Fruit fly (Drosophila melanogaster) whole organism, adult: Measurements from ENCODE around the gene B4.

ENCODE experiments used
- CG11617 ChIP-seq: fragments of 200-800 bp; sonication (Bioruptor generic); optimal IDR thresholded peaks from 2 replicates; lab custom pipeline; 2017; ENCODE audit warnings: mild to moderate bottlenecking, missing biosample characterization, missing genetic modification reagents, missing genetic modification characterization
- CG12768 ChIP-seq: fragments of 200-800 bp; sonication (Bioruptor generic); optimal IDR thresholded peaks from 2 replicates; lab custom pipeline; 2017; ENCODE audit warnings: missing biosample characterization, missing genetic modification characterization, mild to moderate bottlenecking, moderate library complexity, missing genetic modification reagents
- CG14711 ChIP-seq: fragments of 200-800 bp; sonication (Bioruptor generic); optimal IDR thresholded peaks from 2 replicates; lab custom pipeline; 2018; ENCODE audit warnings: missing biosample characterization, mild to moderate bottlenecking, missing genetic modification characterization, moderate library complexity
- CG1620 ChIP-seq: fragments of 200-800 bp; sonication (Bioruptor generic); optimal IDR thresholded peaks from 2 replicates; lab custom pipeline; 2016; ENCODE audit warnings: missing biosample characterization, missing genetic modification characterization
- CG33017 ChIP-seq: fragments of 200-800 bp; sonication (Bioruptor generic); optimal IDR thresholded peaks from 2 replicates; lab custom pipeline; 2018; ENCODE audit warnings: missing biosample characterization, mild to moderate bottlenecking, missing genetic modification characterization, moderate library complexity
- CG5204 ChIP-seq: fragments of 200-800 bp; sonication (Bioruptor generic); optimal IDR thresholded peaks from 2 replicates; lab custom pipeline; 2016; ENCODE audit warnings: missing biosample characterization, missing genetic modification characterization
- CG7045 ChIP-seq: fragments of 200-800 bp; sonication (Bioruptor generic); optimal IDR thresholded peaks from 2 replicates; lab custom pipeline; 2017; ENCODE audit warnings: missing biosample characterization, mild to moderate bottlenecking, missing genetic modification characterization
- CG7101 ChIP-seq: fragments of 200-800 bp; sonication (Bioruptor generic); optimal IDR thresholded peaks from 2 replicates; lab custom pipeline; 2018; ENCODE audit warnings: missing biosample characterization, mild to moderate bottlenecking, missing genetic modification characterization, moderate library complexity
- Clk ChIP-seq: fragments of 200-800 bp; sonication (Bioruptor generic); optimal IDR thresholded peaks from 2 replicates; lab custom pipeline; 2017; ENCODE audit warnings: missing biosample characterization, missing genetic modification characterization
- Crg-1 ChIP-seq: fragments of 200-800 bp; sonication (Bioruptor generic); optimal IDR thresholded peaks from 2 replicates; lab custom pipeline; 2016; ENCODE audit warnings: missing biosample characterization, missing genetic modification characterization
- Hr96 ChIP-seq: fragments of 200-800 bp; sonication (Bioruptor generic); optimal IDR thresholded peaks from 2 replicates; lab custom pipeline; 2016; ENCODE audit warnings: missing biosample characterization, missing genetic modification characterization
- Mnt ChIP-seq: fragments of 200-800 bp; sonication (Bioruptor generic); optimal IDR thresholded peaks from 2 replicates; lab custom pipeline; 2016; ENCODE audit warnings: missing biosample characterization, mild to moderate bottlenecking, missing genetic modification characterization
- bab1 ChIP-seq: fragments of 200-800 bp; sonication (Bioruptor generic); optimal IDR thresholded peaks from 3 replicates; lab custom pipeline; 2019; ENCODE audit warnings: missing biosample characterization, mild to moderate bottlenecking, missing genetic modification characterization, moderate library complexity
- cic ChIP-seq: fragments of 200-800 bp; sonication (Bioruptor generic); optimal IDR thresholded peaks from 2 replicates; lab custom pipeline; 2017; ENCODE audit warnings: missing biosample characterization, mild to moderate bottlenecking, missing genetic modification characterization, moderate library complexity
- cnc ChIP-seq, 2 experiments: fragments of >200 bp; optimal IDR thresholded peaks; 2 replicates each; lab custom pipeline; 2017
- kay ChIP-seq: fragments of 200-800 bp; sonication (Bioruptor generic); peaks from one replicate; lab custom pipeline; 2016; ENCODE audit warnings: missing biosample characterization, missing genetic modification characterization, borderline replicate concordance
- ovo ChIP-seq: fragments of 200-800 bp; sonication (Bioruptor generic); optimal IDR thresholded peaks from 2 replicates; lab custom pipeline; 2016; ENCODE audit warnings: missing biosample characterization, missing genetic modification characterization
- pad ChIP-seq: fragments of 200-800 bp; sonication (Bioruptor generic); optimal IDR thresholded peaks from 3 replicates; lab custom pipeline; 2017; ENCODE audit warnings: missing biosample characterization, missing genetic modification characterization, mild to moderate bottlenecking, moderate library complexity, missing genetic modification reagents
- tj ChIP-seq: fragments of 200-800 bp; sonication (Bioruptor generic); optimal IDR thresholded peaks from 3 replicates; lab custom pipeline; 2017; ENCODE audit warnings: missing biosample characterization, mild to moderate bottlenecking, missing genetic modification characterization, moderate library complexity
- toe ChIP-seq: fragments of 200-800 bp; sonication (Bioruptor generic); optimal IDR thresholded peaks from 2 replicates; lab custom pipeline; 2016; ENCODE audit warnings: missing biosample characterization, missing genetic modification characterization

Gene B4

dm6 chr2L:13548786-13549780 lies at the start of gene B4:
TSS of gene B4 (minus strand) at chr2L:13549328.
- TF ChIP-seq kay (peak; percentile 39), CG33017 (tag; lab: Kevin White, UChicago) (no peak), tj (GFP tag; lab: Kevin White, UChicago) (peak; percentile 61), pad (peak; percentile 17), CG7101 (tag; lab: Kevin White, UChicago) (peak; percentile 17), cnc (optimal IDR thresholded peaks at IDR 0.05; lab: Kevin White, UChicago) (no peak), CG12768 (GFP tag; lab: Kevin White, UChicago) (peak; percentile 15), toe (GFP tag; lab: Kevin White, UChicago) (no peak), Hr96 (peak; percentile 30), cic (GFP tag; lab: Kevin White, UChicago) (peak; percentile 58), CG1620 (GFP tag; lab: Kevin White, UChicago) (peak; percentile 1), CG5204 (GFP tag; lab: Kevin White, UChicago) (no peak), CG14711 (tag; lab: Kevin White, UChicago) (peak; percentile 33), CG11617 (GFP tag; lab: Kevin White, UChicago) (no peak), Clk (GFP tag; lab: Kevin White, UChicago) (no peak), ovo (GFP tag; lab: Kevin White, UChicago) (peak; percentile 91), bab1 (peak; percentile 62), Mnt (GFP tag; lab: Kevin White, UChicago) (peak; percentile 95), Crg-1 (no peak), CG7045 (GFP tag; lab: Kevin White, UChicago) (no peak)

- TF ChIP-seq CG7101 (tag; lab: Kevin White, UChicago): no peak
- TF ChIP-seq CG14711 (tag; lab: Kevin White, UChicago): no peak
- no peak for TF ChIP-seq cic (GFP tag; lab: Kevin White, UChicago)
- no peak for TF ChIP-seq pad
- TF ChIP-seq CG7045 (GFP tag; lab: Kevin White, UChicago): no peak
- TF ChIP-seq bab1: no peak
- no peak for TF ChIP-seq Mnt (GFP tag; lab: Kevin White, UChicago)
- no peak for TF ChIP-seq Crg-1
- no peak for TF ChIP-seq CG33017 (tag; lab: Kevin White, UChicago)
- no peak for TF ChIP-seq kay
- no peak for TF ChIP-seq Hr96
- TF ChIP-seq CG5204 (GFP tag; lab: Kevin White, UChicago): no peak
- no peak for TF ChIP-seq CG1620 (GFP tag; lab: Kevin White, UChicago)
- no peak for TF ChIP-seq Clk (GFP tag; lab: Kevin White, UChicago)
- TF ChIP-seq toe (GFP tag; lab: Kevin White, UChicago): no peak
- TF ChIP-seq cnc (optimal IDR thresholded peaks at IDR 0.05; lab: Kevin White, UChicago): no peak
- TF ChIP-seq CG11617 (GFP tag; lab: Kevin White, UChicago): no peak
- TF ChIP-seq tj (GFP tag; lab: Kevin White, UChicago): no peak
Measured at dm6 chr2L:13597136-13597615, 48.0 kb upstream of the B4 start, which contains the start of gene CG9254. TSS of gene CG9254 (minus strand) at chr2L:13597186.

dm6 chr2L:13591393-13591792 lies 42.3 kb upstream of the B4 start:
- TF ChIP-seq ovo (GFP tag; lab: Kevin White, UChicago) (no peak), Clk (GFP tag; lab: Kevin White, UChicago) (no peak), cic (GFP tag; lab: Kevin White, UChicago) (no peak), CG1620 (GFP tag; lab: Kevin White, UChicago) (no peak), tj (GFP tag; lab: Kevin White, UChicago) (no peak), CG11617 (GFP tag; lab: Kevin White, UChicago) (no peak), CG7045 (GFP tag; lab: Kevin White, UChicago) (no peak), CG5204 (GFP tag; lab: Kevin White, UChicago) (no peak), Crg-1 (no peak), CG33017 (tag; lab: Kevin White, UChicago) (no peak), Mnt (GFP tag; lab: Kevin White, UChicago) (no peak)

dm6 chr2L:13586655-13587054 lies 37.5 kb upstream of the B4 start:
- no peak for TF ChIP-seq ovo (GFP tag; lab: Kevin White, UChicago)
- no peak for TF ChIP-seq bab1
- TF ChIP-seq pad: no peak
- TF ChIP-seq Clk (GFP tag; lab: Kevin White, UChicago): no peak
- no peak for TF ChIP-seq CG12768 (GFP tag; lab: Kevin White, UChicago)
- TF ChIP-seq kay: no peak
- TF ChIP-seq cic (GFP tag; lab: Kevin White, UChicago): no peak

DNA sequence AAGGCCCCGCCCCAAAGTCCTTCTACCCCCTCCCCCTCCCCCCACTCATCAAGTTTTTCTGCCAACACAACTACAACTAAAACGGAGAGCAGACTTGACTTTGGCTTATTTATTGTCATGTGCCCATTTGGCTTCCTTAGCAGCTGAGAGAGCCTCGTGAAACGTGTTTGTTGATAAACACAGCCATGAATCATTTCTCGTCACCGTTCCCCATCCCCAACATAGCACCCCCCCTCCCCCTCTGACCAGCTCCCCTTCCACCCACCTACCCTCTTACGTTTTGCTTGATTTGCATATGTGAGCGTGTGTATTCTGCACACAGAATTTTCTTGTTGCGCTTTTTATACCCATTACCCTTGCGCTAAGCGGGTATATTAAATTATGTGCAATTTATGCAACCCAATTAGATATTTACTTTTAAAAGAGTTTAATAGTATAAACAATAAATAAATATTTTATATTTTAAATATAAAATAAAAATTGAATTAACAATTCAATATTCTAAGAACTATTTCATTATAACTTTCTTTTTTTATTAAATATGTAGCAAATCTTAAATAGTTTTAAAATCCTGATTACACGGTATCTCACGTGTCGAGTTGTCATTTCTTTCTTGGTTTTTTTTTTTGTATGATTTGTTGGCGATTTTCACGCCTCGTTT lies 22.8 kb upstream of the B4 start:
- TF ChIP-seq kay (peak; percentile 12), cic (GFP tag; lab: Kevin White, UChicago) (no peak), CG1620 (GFP tag; lab: Kevin White, UChicago) (no peak), cnc (optimal IDR thresholded peaks at IDR 0.05; lab: Kevin White, UChicago) (no peak), tj (GFP tag; lab: Kevin White, UChicago) (peak; percentile 94), CG5204 (GFP tag; lab: Kevin White, UChicago) (no peak), Mnt (GFP tag; lab: Kevin White, UChicago) (no peak), CG12768 (GFP tag; lab: Kevin White, UChicago) (no peak), Crg-1 (no peak), CG11617 (GFP tag; lab: Kevin White, UChicago) (peak; percentile 23), toe (GFP tag; lab: Kevin White, UChicago) (no peak), Hr96 (no peak), pad (peak; percentile 12), CG14711 (tag; lab: Kevin White, UChicago) (peak; percentile 46), Clk (GFP tag; lab: Kevin White, UChicago) (no peak), CG33017 (tag; lab: Kevin White, UChicago) (no peak), bab1 (no peak), CG7101 (tag; lab: Kevin White, UChicago) (no peak), ovo (GFP tag; lab: Kevin White, UChicago) (no peak), CG7045 (GFP tag; lab: Kevin White, UChicago) (peak; percentile 23)
